Fruit fly (Drosophila melanogaster): Measurements from ENCODE around the gene slx1.

Gene slx1

dm6 chr3R:4641616-4642102, at the start of gene slx1, which contains the start of the genes CG9775 and MED31:
slx1 (plus strand) TSS chr3R:4641963.
CG9775 (minus strand) TSS chr3R:4641838.
MED31 (plus strand) TSS chr3R:4641963.
- TF ChIP-seq Mnt (GFP tag; optimal IDR thresholded peaks at IDR 0.05) (no peak), CG7045 (GFP tag; optimal IDR thresholded peaks at IDR 0.05) (peak; percentile 75), pad (GFP tag; optimal IDR thresholded peaks at IDR 0.05) (peak; percentile 43), ovo (GFP tag; optimal IDR thresholded peaks at IDR 0.05) (peak; percentile 26), CG1620 (GFP tag; optimal IDR thresholded peaks at IDR 0.05) (peak; percentile 20), Clk (GFP tag; optimal IDR thresholded peaks at IDR 0.05) (peak; percentile 46), cnc (optimal IDR thresholded peaks at IDR 0.05) (no peak), bab1 (GFP tag; optimal IDR thresholded peaks at IDR 0.05) (peak; percentile 48), kay (GFP tag; ENCODE audit: borderline replicate concordance) (no peak), CG14711 (tag; optimal IDR thresholded peaks at IDR 0.05) (peak; percentile 95), Hr96 (GFP tag; optimal IDR thresholded peaks at IDR 0.05) (no peak), tj (GFP tag; optimal IDR thresholded peaks at IDR 0.05) (peak; percentile 36), CG33017 (tag; optimal IDR thresholded peaks at IDR 0.05) (peak; percentile 50), Crg-1 (GFP tag; optimal IDR thresholded peaks at IDR 0.05) (peak; percentile 34), CG12768 (GFP tag; optimal IDR thresholded peaks at IDR 0.05) (peak; percentile 65), cic (GFP tag; optimal IDR thresholded peaks at IDR 0.05) (no peak), toe (GFP tag; optimal IDR thresholded peaks at IDR 0.05) (peak; percentile 61), CG11617 (GFP tag; optimal IDR thresholded peaks at IDR 0.05) (peak; percentile 75), CG5204 (GFP tag; optimal IDR thresholded peaks at IDR 0.05) (no peak), CG7101 (tag; optimal IDR thresholded peaks at IDR 0.05) (peak; percentile 81)

dm6 chr3R:4599624-4600023, 42.1 kb upstream of the slx1 start:
- no peak for TF ChIP-seq CG7101 (tag; optimal IDR thresholded peaks at IDR 0.05)
- TF ChIP-seq Clk (GFP tag; optimal IDR thresholded peaks at IDR 0.05): no peak
- TF ChIP-seq toe (GFP tag; optimal IDR thresholded peaks at IDR 0.05): no peak
- TF ChIP-seq pad (GFP tag; optimal IDR thresholded peaks at IDR 0.05): no peak
- TF ChIP-seq Crg-1 (GFP tag; optimal IDR thresholded peaks at IDR 0.05): no peak
- no peak for TF ChIP-seq ovo (GFP tag; optimal IDR thresholded peaks at IDR 0.05)
- TF ChIP-seq cic (GFP tag; optimal IDR thresholded peaks at IDR 0.05): no peak
- TF ChIP-seq Mnt (GFP tag; optimal IDR thresholded peaks at IDR 0.05): no peak
- no peak for TF ChIP-seq bab1 (GFP tag; optimal IDR thresholded peaks at IDR 0.05)
- TF ChIP-seq kay (GFP tag; ENCODE audit: borderline replicate concordance): no peak
- TF ChIP-seq CG7045 (GFP tag; optimal IDR thresholded peaks at IDR 0.05): no peak
- no peak for TF ChIP-seq CG5204 (GFP tag; optimal IDR thresholded peaks at IDR 0.05)
- TF ChIP-seq cnc (optimal IDR thresholded peaks at IDR 0.05): no peak
- TF ChIP-seq Hr96 (GFP tag; optimal IDR thresholded peaks at IDR 0.05): no peak
- no peak for TF ChIP-seq CG11617 (GFP tag; optimal IDR thresholded peaks at IDR 0.05)
- TF ChIP-seq CG1620 (GFP tag; optimal IDR thresholded peaks at IDR 0.05): no peak
- TF ChIP-seq tj (GFP tag; optimal IDR thresholded peaks at IDR 0.05): no peak
- no peak for TF ChIP-seq CG12768 (GFP tag; optimal IDR thresholded peaks at IDR 0.05)
- TF ChIP-seq CG14711 (tag; optimal IDR thresholded peaks at IDR 0.05): no peak

- TF ChIP-seq ovo (GFP tag; optimal IDR thresholded peaks at IDR 0.05) (no peak), CG5204 (GFP tag; optimal IDR thresholded peaks at IDR 0.05) (no peak), toe (GFP tag; optimal IDR thresholded peaks at IDR 0.05) (no peak), CG11617 (GFP tag; optimal IDR thresholded peaks at IDR 0.05) (no peak), bab1 (GFP tag; optimal IDR thresholded peaks at IDR 0.05) (no peak), pad (GFP tag; optimal IDR thresholded peaks at IDR 0.05) (no peak), Mnt (GFP tag; optimal IDR thresholded peaks at IDR 0.05) (no peak), CG7045 (GFP tag; optimal IDR thresholded peaks at IDR 0.05) (no peak), kay (GFP tag; ENCODE audit: borderline replicate concordance) (no peak), cnc (optimal IDR thresholded peaks at IDR 0.05) (no peak), Hr96 (GFP tag; optimal IDR thresholded peaks at IDR 0.05) (no peak), Crg-1 (GFP tag; optimal IDR thresholded peaks at IDR 0.05) (no peak), CG33017 (tag; optimal IDR thresholded peaks at IDR 0.05) (no peak), cic (GFP tag; optimal IDR thresholded peaks at IDR 0.05) (no peak), CG14711 (tag; optimal IDR thresholded peaks at IDR 0.05) (no peak), Clk (GFP tag; optimal IDR thresholded peaks at IDR 0.05) (no peak), CG7101 (tag; optimal IDR thresholded peaks at IDR 0.05) (no peak)
These were observed 39.8 kb upstream of the slx1 start for dm6 chr3R:4601887-4602531.

dm6 chr3R:4612570-4612969, 29.2 kb upstream of the slx1 start, which contains the start of gene 5-HT2A:
5-HT2A (plus strand) TSS chr3R:4612870.
- no peak for TF ChIP-seq Hr96 (GFP tag; optimal IDR thresholded peaks at IDR 0.05)
- TF ChIP-seq ovo (GFP tag; optimal IDR thresholded peaks at IDR 0.05): no peak
- no peak for TF ChIP-seq CG11617 (GFP tag; optimal IDR thresholded peaks at IDR 0.05)
- TF ChIP-seq Mnt (GFP tag; optimal IDR thresholded peaks at IDR 0.05): no peak
- TF ChIP-seq toe (GFP tag; optimal IDR thresholded peaks at IDR 0.05): no peak
- no peak for TF ChIP-seq CG7045 (GFP tag; optimal IDR thresholded peaks at IDR 0.05)
- TF ChIP-seq CG1620 (GFP tag; optimal IDR thresholded peaks at IDR 0.05): no peak
- TF ChIP-seq tj (GFP tag; optimal IDR thresholded peaks at IDR 0.05): no peak
- TF ChIP-seq CG33017 (tag; optimal IDR thresholded peaks at IDR 0.05): no peak
- no peak for TF ChIP-seq kay (GFP tag; ENCODE audit: borderline replicate concordance)

- TF ChIP-seq Clk (GFP tag; optimal IDR thresholded peaks at IDR 0.05) (no peak), pad (GFP tag; optimal IDR thresholded peaks at IDR 0.05) (no peak), CG7045 (GFP tag; optimal IDR thresholded peaks at IDR 0.05) (no peak), Mnt (GFP tag; optimal IDR thresholded peaks at IDR 0.05) (no peak), CG1620 (GFP tag; optimal IDR thresholded peaks at IDR 0.05) (no peak), CG11617 (GFP tag; optimal IDR thresholded peaks at IDR 0.05) (no peak), Crg-1 (GFP tag; optimal IDR thresholded peaks at IDR 0.05) (no peak), CG12768 (GFP tag; optimal IDR thresholded peaks at IDR 0.05) (no peak), cnc (optimal IDR thresholded peaks at IDR 0.05) (no peak)
These were observed 25.6 kb upstream of the slx1 start for dm6 chr3R:4616130-4616529.

Measured in whole organism, adult.